Worm (Caenorhabditis elegans): Measurements from ENCODE around the gene F48G7.13.

DNA sequence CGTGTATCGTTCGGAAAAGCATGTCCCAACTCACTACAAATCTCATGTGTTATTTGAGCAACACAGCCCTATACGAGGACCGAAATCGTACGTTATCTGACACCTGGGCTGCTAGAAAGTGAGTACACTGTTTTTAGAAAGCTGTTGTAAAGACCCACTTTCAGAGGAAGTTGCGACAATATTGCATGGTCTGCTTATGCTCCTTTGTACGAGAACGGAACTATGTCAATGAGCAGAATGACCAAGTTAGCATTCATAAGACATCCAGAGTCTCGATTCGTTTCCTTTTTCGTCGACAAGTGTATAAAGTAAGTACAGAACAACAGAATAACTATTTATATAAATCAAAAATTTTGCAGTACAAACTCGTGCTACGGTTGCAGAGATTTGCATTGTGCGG is 38.5 kb upstream of the F48G7.13 start:
- TF ChIP-seq nhr-25 (tag; optimal IDR thresholded peaks at IDR 0.05; ENCODE audit: borderline replicate concordance, insufficient read depth) (no peak), unc-39 (tag; optimal IDR thresholded peaks at IDR 0.05) (no peak), nhr-111 (GFP tag; optimal IDR thresholded peaks at IDR 0.05) (no peak), aly-2 (tag; optimal IDR thresholded peaks at IDR 0.05) (no peak)

All from whole organism, L4 larva.